Fruit fly (Drosophila melanogaster) S2 (cell line): ENCODE data around the gene CG15578.

Source experiments
- CG8478 ChIP-seq: fragments of >200 bp; optimal IDR thresholded peaks from 2 replicates; lab custom pipeline; 2018
- CTCF ChIP-seq, 2 experiments: fragments of >200 bp; optimal IDR thresholded peaks; 2 replicates each; lab custom pipeline; 2018

CG15578 gene

dm6 chrX:4268401-4268800 lies 9.4 kb downstream of the CG15578 start, which contains the start of gene CG15572:
Gene CG15572, plus strand, starts transcription at chrX:4268701.
- TF ChIP-seq CG8478 (lab: Kevin White, UChicago): no peak
- no peak for TF ChIP-seq CTCF (optimal IDR thresholded peaks at IDR 0.05; lab: Kevin White, UChicago)

dm6 chrX:4265797-4266196 lies 12.0 kb downstream of the CG15578 start, which contains the start of gene CG12691:
Gene CG12691, plus strand, starts transcription at chrX:4266097.
- TF ChIP-seq CTCF (optimal IDR thresholded peaks at IDR 0.05; lab: Kevin White, UChicago) (no peak), CG8478 (lab: Kevin White, UChicago) (no peak)

dm6 chrX:4265327-4265726 lies 12.4 kb downstream of the CG15578 start:
- TF ChIP-seq CTCF (optimal IDR thresholded peaks at IDR 0.05; lab: Kevin White, UChicago): no peak
- no peak for TF ChIP-seq CG8478 (lab: Kevin White, UChicago)

dm6 chrX:4264319-4264718 lies 13.4 kb downstream of the CG15578 start:
- TF ChIP-seq CTCF (optimal IDR thresholded peaks at IDR 0.05; lab: Kevin White, UChicago) (no peak), CG8478 (lab: Kevin White, UChicago) (no peak)

- TF ChIP-seq CG8478 (lab: Kevin White, UChicago) (no peak), CTCF (optimal IDR thresholded peaks at IDR 0.05; lab: Kevin White, UChicago) (no peak)
Measured at dm6 chrX:4262661-4263060, 15.1 kb downstream of the CG15578 start.

- no peak for TF ChIP-seq CG8478 (lab: Kevin White, UChicago)
- TF ChIP-seq CTCF (optimal IDR thresholded peaks at IDR 0.05; lab: Kevin White, UChicago): no peak
Measured at dm6 chrX:4252690-4253089, 25.1 kb downstream of the CG15578 start, which contains the start of gene CG15576. Gene CG15576, minus strand, starts transcription at chrX:4252790.

dm6 chrX:4248077-4248476 lies 29.7 kb downstream of the CG15578 start, which contains the start of gene CG43135:
Gene CG43135, plus strand, starts transcription at chrX:4248377.
- no peak for TF ChIP-seq CTCF (optimal IDR thresholded peaks at IDR 0.05; lab: Kevin White, UChicago)

- no peak for TF ChIP-seq CTCF (optimal IDR thresholded peaks at IDR 0.05; lab: Kevin White, UChicago)
- TF ChIP-seq CG8478 (lab: Kevin White, UChicago): no peak
Measured at dm6 chrX:4247013-4247412, 30.7 kb downstream of the CG15578 start, which contains the start of gene CG43134. Gene CG43134, plus strand, starts transcription at chrX:4247313.

dm6 chrX:4246039-4246438 lies 31.7 kb downstream of the CG15578 start, which contains the start of gene Muc4B:
Gene Muc4B, minus strand, starts transcription at chrX:4246139.
- no peak for TF ChIP-seq CTCF (optimal IDR thresholded peaks at IDR 0.05; lab: Kevin White, UChicago)
- no peak for TF ChIP-seq CG8478 (lab: Kevin White, UChicago)

- TF ChIP-seq CTCF (optimal IDR thresholded peaks at IDR 0.05; lab: Kevin White, UChicago) (no peak), CG8478 (lab: Kevin White, UChicago) (no peak)
Measured at dm6 chrX:4242726-4243125, 35.0 kb downstream of the CG15578 start, which contains the start of gene Femcoat. Gene Femcoat, minus strand, starts transcription at chrX:4242826.

- TF ChIP-seq CTCF (optimal IDR thresholded peaks at IDR 0.05; lab: Kevin White, UChicago) (no peak), CG8478 (lab: Kevin White, UChicago) (no peak)
Measured at dm6 chrX:4240146-4240545, 37.6 kb downstream of the CG15578 start.
